Worm (Caenorhabditis elegans) whole organism, mixed stage, embryonic: ENCODE results near the gene rnh-1.1.

Source experiments
- M03D4.4 ChIP-seq: sonication (generic microtip); optimal IDR thresholded peaks from 2 replicates; lab custom pipeline; 2017; ENCODE audit warnings: mild to moderate bottlenecking, missing genetic modification characterization, missing compliant biosample characterization
- bed-3 ChIP-seq: fragments of 200-800 bp; sonication (Bioruptor generic); optimal IDR thresholded peaks from 3 replicates; lab custom pipeline; 2018; ENCODE audit warnings: mild to moderate bottlenecking, missing genetic modification characterization, moderate library complexity, missing compliant biosample characterization
- ceh-39 ChIP-seq: fragments of 150-350 bp; optimal IDR thresholded peaks from 2 replicates; lab custom pipeline; 2014; ENCODE audit warnings: missing biosample characterization, missing genetic modification characterization
- ceh-43 ChIP-seq: fragments of 200-800 bp; sonication (Bioruptor generic); optimal IDR thresholded peaks from 2 replicates; lab custom pipeline; 2018; ENCODE audit warnings: mild to moderate bottlenecking, missing genetic modification characterization, moderate library complexity, missing compliant biosample characterization
- ceh-83 ChIP-seq: fragments of 200-800 bp; sonication (Bioruptor generic); optimal IDR thresholded peaks from 2 replicates; lab custom pipeline; 2018; ENCODE audit warnings: mild to moderate bottlenecking, missing genetic modification characterization, missing compliant biosample characterization
- cnd-1 ChIP-seq: fragments of 200-800 bp; sonication (Bioruptor generic); optimal IDR thresholded peaks from 2 replicates; lab custom pipeline; 2018; ENCODE audit warnings: mild to moderate bottlenecking, missing genetic modification characterization, missing compliant biosample characterization
- drap-1 ChIP-seq: fragments of 200-800 bp; sonication (Bioruptor generic); optimal IDR thresholded peaks from 3 replicates; lab custom pipeline; 2018; ENCODE audit warnings: mild to moderate bottlenecking, missing genetic modification characterization, missing compliant biosample characterization
- elt-1 ChIP-seq: sonication (generic microtip); optimal IDR thresholded peaks from 2 replicates; lab custom pipeline; 2017; ENCODE audit warnings: missing genetic modification characterization, mild to moderate bottlenecking, missing compliant biosample characterization, antibody characterized with exemption, moderate library complexity, borderline replicate concordance; ENCODE audit not compliant: insufficient read depth
- elt-3 ChIP-seq: fragments of 150-350 bp; optimal IDR thresholded peaks from 2 replicates; lab custom pipeline; 2014; ENCODE audit warnings: missing biosample characterization, missing genetic modification characterization
- ham-2 ChIP-seq: fragments of 200-800 bp; sonication (Bioruptor generic); optimal IDR thresholded peaks from 2 replicates; lab custom pipeline; 2018; ENCODE audit warnings: mild to moderate bottlenecking, missing genetic modification characterization, missing compliant biosample characterization
- hlh-1 ChIP-seq: fragments of 150-350 bp; optimal IDR thresholded peaks from 2 replicates; lab custom pipeline; 2014; ENCODE audit warnings: missing biosample characterization, missing genetic modification reagents, missing genetic modification characterization
- lin-13 ChIP-seq: fragments of 150-350 bp; optimal IDR thresholded peaks from 2 replicates; lab custom pipeline; 2014; ENCODE audit warnings: missing biosample characterization, missing genetic modification characterization
- lin-32 ChIP-seq: fragments of 200-800 bp; sonication (Bioruptor generic); optimal IDR thresholded peaks from 2 replicates; lab custom pipeline; 2018; ENCODE audit warnings: mild to moderate bottlenecking, missing genetic modification characterization, missing compliant biosample characterization
- lsy-2 ChIP-seq: fragments of 150-350 bp; optimal IDR thresholded peaks from 2 replicates; lab custom pipeline; 2014; ENCODE audit warnings: missing biosample characterization, missing genetic modification characterization
- mab-5 ChIP-seq: fragments of 150-350 bp; optimal IDR thresholded peaks from 2 replicates; lab custom pipeline; 2014; ENCODE audit warnings: missing biosample characterization, missing genetic modification characterization
- mep-1 ChIP-seq: fragments of 150-350 bp; optimal IDR thresholded peaks from 2 replicates; lab custom pipeline; 2017; ENCODE audit warnings: missing biosample characterization, missing genetic modification reagents, missing genetic modification characterization, inconsistent platforms
- mls-2 ChIP-seq: sonication (generic microtip); optimal IDR thresholded peaks from 2 replicates; lab custom pipeline; 2016; ENCODE audit warnings: mild to moderate bottlenecking, missing genetic modification characterization, moderate library complexity, missing compliant biosample characterization
- nhr-12 ChIP-seq: fragments of 150-350 bp; optimal IDR thresholded peaks from 2 replicates; lab custom pipeline; 2014; ENCODE audit warnings: missing biosample characterization, missing genetic modification characterization
- nhr-237 ChIP-seq: fragments of 150-350 bp; optimal IDR thresholded peaks from 2 replicates; lab custom pipeline; 2014; ENCODE audit warnings: missing biosample characterization, missing genetic modification characterization
- nhr-28 ChIP-seq: fragments of 150-350 bp; optimal IDR thresholded peaks from 2 replicates; lab custom pipeline; 2014; ENCODE audit warnings: missing biosample characterization, missing genetic modification characterization
- nhr-76 ChIP-seq: sonication (generic microtip); optimal IDR thresholded peaks from 2 replicates; lab custom pipeline; 2017; ENCODE audit warnings: missing biosample characterization, missing genetic modification characterization
- pha-4 ChIP-seq: fragments of 150-350 bp; optimal IDR thresholded peaks from 2 replicates; lab custom pipeline; 2018; ENCODE audit warnings: missing biosample characterization, missing genetic modification reagents, missing genetic modification characterization
- sem-2 ChIP-seq: fragments of 200-800 bp; sonication (Bioruptor generic); optimal IDR thresholded peaks from 2 replicates; lab custom pipeline; 2018; ENCODE audit warnings: mild to moderate bottlenecking, missing genetic modification characterization, missing compliant biosample characterization
- snpc-4 ChIP-seq: fragments of 150-350 bp; optimal IDR thresholded peaks from 2 replicates; lab custom pipeline; 2014; ENCODE audit warnings: missing biosample characterization, missing genetic modification characterization
- sptf-1 ChIP-seq: sonication (generic microtip); optimal IDR thresholded peaks from 2 replicates; lab custom pipeline; 2017; ENCODE audit warnings: mild to moderate bottlenecking, missing genetic modification characterization, moderate library complexity, missing compliant biosample characterization
- tbx-8 ChIP-seq: fragments of 200-800 bp; sonication (Bioruptor generic); optimal IDR thresholded peaks from 2 replicates; lab custom pipeline; 2018; ENCODE audit warnings: mild to moderate bottlenecking, missing genetic modification characterization, moderate library complexity, missing compliant biosample characterization
- unc-120 ChIP-seq: sonication (generic microtip); optimal IDR thresholded peaks from 2 replicates; lab custom pipeline; 2017; ENCODE audit warnings: missing genetic modification characterization, missing compliant biosample characterization; ENCODE audit not compliant: poor library complexity, severe bottlenecking
- unc-39 ChIP-seq: fragments of 150-350 bp; optimal IDR thresholded peaks from 2 replicates; lab custom pipeline; 2014; ENCODE audit warnings: missing biosample characterization, missing genetic modification characterization
- unc-62 ChIP-seq: fragments of 150-350 bp; optimal IDR thresholded peaks from 2 replicates; lab custom pipeline; 2014; ENCODE audit warnings: missing biosample characterization, missing genetic modification reagents, missing genetic modification characterization
- zip-8 ChIP-seq: fragments of 150-350 bp; optimal IDR thresholded peaks from 2 replicates; lab custom pipeline; 2014; ENCODE audit warnings: missing biosample characterization, missing genetic modification characterization

rnh-1.1 gene

DNA sequence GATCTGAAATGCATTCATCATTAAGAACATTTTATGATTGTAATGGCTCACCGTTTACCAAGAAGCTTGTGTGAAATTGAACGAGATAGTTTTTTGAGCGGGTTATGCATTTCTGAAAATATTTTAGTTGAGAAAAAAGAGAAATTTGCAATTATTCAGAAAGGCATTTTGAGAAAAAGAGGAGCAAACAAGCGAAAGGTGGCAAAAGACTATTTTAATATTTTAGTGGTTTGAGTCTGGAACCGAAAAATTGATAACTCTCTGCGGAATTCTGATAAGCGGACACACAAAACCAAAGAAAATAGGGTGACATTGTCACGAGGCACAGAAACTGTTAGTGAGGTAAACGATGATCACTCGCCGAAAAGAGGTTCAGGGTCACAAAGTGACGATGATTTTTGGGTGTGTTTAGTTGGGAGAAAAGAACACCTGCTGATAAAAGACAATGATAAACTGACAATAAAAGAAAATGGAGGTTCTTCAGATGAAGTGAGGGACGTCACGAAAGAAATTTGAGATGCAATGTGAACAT lies 29.2 kb downstream of the rnh-1.1 start:
- TF ChIP-seq nhr-12 (tag; lab: Kevin White, UChicago) (no peak), drap-1 (no peak), sem-2 (GFP tag; lab: Kevin White, UChicago) (no peak), nhr-28 (tag; lab: Kevin White, UChicago) (no peak), mep-1 (tag; lab: Kevin White, UChicago) (no peak), cnd-1 (no peak), lin-13 (no peak), unc-120 (tag; lab: Kevin White, UChicago) (no peak), unc-62 (no peak), nhr-76 (tag; lab: Kevin White, UChicago) (no peak), tbx-8 (GFP tag; lab: Kevin White, UChicago) (no peak), bed-3 (GFP tag; lab: Kevin White, UChicago) (no peak), ceh-39 (tag; lab: Kevin White, UChicago) (no peak), elt-1 (tag; lab: Kevin White, UChicago) (no peak), mab-5 (tag; lab: Kevin White, UChicago) (no peak), zip-8 (tag; lab: Kevin White, UChicago) (no peak), ceh-83 (GFP tag; lab: Kevin White, UChicago) (no peak)

DNA sequence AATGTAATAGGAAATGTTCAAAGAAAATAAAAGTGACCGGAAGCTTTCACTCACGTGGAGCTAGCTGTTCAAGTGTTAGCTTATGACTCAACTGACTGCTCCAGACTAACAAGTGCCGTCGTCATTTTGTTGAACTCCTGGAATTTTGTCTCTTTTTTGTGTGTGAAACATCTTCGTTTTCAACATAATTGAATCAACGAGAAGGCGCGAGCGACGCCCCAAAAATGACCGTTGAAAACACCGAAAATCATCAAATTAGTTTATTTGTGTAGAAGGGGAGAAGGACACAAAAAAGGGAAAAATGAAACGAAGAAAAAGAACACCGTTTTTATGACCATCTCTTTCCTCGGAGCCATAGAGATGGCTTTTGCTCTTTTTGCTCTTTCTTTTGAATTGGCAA lies 29.9 kb downstream of the rnh-1.1 start, which contains the start of gene ZK1290.14:
TSS of gene ZK1290.14 (minus strand) at position 139 of the 400 bp plus-strand sequence.
- TF ChIP-seq unc-120 (tag; lab: Kevin White, UChicago) (no peak), ceh-83 (GFP tag; lab: Kevin White, UChicago) (no peak), mab-5 (tag; lab: Kevin White, UChicago) (no peak), unc-39 (tag; lab: Kevin White, UChicago) (no peak), mep-1 (tag; lab: Kevin White, UChicago) (no peak), ham-2 (no peak), hlh-1 (no peak), bed-3 (GFP tag; lab: Kevin White, UChicago) (no peak), pha-4 (tag; lab: Kevin White, UChicago) (no peak), elt-3 (tag; lab: Kevin White, UChicago) (no peak), nhr-76 (tag; lab: Kevin White, UChicago) (no peak), M03D4.4 (tag; lab: Kevin White, UChicago) (no peak), mls-2 (tag; lab: Kevin White, UChicago) (no peak), lsy-2 (tag; lab: Kevin White, UChicago) (no peak), tbx-8 (GFP tag; lab: Kevin White, UChicago) (no peak)

DNA sequence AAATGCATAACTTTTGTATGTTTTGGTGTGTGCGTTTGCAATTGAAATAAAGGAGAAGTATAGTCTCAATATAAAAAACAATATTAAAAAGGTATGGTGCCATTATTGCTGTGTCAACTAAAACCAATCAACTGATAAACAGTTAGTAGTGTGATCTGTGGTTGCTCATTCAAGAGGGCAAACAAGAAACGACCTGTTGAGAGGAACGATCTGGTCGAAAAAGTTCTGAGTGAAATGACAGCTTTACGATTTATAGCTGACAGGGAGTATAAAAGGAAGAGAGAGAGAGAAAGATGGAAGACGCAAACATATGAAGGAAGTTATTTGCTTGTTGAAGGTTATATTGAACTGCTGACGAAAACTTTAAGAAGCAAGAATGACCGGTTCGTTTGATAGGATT lies 32.4 kb downstream of the rnh-1.1 start:
- TF ChIP-seq sptf-1 (tag; lab: Kevin White, UChicago), result no peak
- TF ChIP-seq elt-3 (tag; lab: Kevin White, UChicago), result no peak

DNA sequence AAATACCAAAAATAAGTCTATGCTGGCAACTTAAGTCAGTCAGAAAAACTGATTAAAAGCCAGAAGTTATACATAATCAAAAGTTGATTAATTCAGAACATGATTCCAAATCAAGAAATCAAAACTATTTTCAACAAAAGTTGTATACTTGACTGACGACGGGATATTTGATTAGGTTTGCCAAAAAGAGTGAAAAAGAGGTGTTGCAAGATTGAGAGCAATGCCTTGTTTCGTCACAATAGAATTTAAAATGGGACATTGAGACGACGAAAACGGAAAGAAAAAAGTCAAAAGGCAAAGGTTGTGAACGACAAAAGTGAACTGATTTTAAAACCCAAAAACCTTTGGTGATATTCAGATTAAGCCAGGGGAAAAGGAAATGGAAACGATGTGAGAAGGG lies 33.3 kb downstream of the rnh-1.1 start:
- TF ChIP-seq cnd-1 (no peak), unc-62 (no peak), snpc-4 (tag; lab: Kevin White, UChicago) (no peak), M03D4.4 (tag; lab: Kevin White, UChicago) (no peak), mep-1 (tag; lab: Kevin White, UChicago) (no peak), unc-120 (tag; lab: Kevin White, UChicago) (no peak)

DNA sequence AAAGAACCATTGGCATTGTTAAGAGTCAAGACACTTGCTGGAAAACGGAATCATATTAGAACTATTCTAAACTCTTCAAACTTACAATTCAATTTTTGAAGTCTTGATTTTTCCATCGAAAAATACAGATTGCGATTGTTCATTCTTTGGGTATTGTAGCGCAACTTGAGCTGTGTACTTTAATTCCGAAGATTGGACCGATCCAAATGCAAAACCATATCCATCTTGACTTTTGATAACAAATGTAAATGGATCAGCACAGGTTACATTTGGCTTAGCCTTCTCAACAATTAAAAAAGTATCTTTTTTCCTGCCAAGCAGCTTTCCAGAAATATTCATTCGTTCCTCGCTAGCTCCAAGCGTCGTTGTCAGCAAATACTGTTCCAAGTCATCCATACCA lies 35.3 kb downstream of the rnh-1.1 start:
- TF ChIP-seq snpc-4 (tag; lab: Kevin White, UChicago) (no peak), lin-13 (no peak), unc-120 (tag; lab: Kevin White, UChicago) (no peak), lin-32 (GFP tag; lab: Kevin White, UChicago) (no peak), tbx-8 (GFP tag; lab: Kevin White, UChicago) (no peak), nhr-237 (tag; lab: Kevin White, UChicago) (no peak), elt-1 (tag; lab: Kevin White, UChicago) (no peak), unc-39 (tag; lab: Kevin White, UChicago) (no peak), sptf-1 (tag; lab: Kevin White, UChicago) (no peak), nhr-76 (tag; lab: Kevin White, UChicago) (no peak), ceh-43 (GFP tag; lab: Kevin White, UChicago) (no peak), cnd-1 (no peak)
